Fruit fly (Drosophila melanogaster): ENCODE results near the gene JMJD6.

Gene JMJD6

DNA sequence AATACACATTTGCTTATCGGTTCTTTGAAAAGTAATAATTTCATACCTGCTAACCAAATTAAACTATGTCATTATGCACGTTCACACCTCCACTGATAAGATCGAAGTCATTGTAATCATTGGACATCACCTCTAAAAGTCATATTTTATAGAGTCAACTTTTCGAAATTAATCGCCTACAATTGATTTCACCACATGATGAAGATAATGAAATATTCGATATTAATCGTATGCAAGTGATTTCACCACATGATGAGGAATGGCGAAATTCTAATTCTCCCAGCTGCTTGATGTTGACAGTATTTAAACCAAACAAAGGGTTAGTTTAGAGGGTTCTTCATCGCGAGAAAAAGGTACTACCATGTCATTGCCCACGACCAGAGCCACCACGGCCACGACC lies 13.5 kb upstream of the JMJD6 start, which contains the start of gene CG18596 (continued):
- peak; percentile 98 for TF ChIP-seq Dll (GFP tag; IDR thresholded peaks at IDR 0.05; ENCODE audit: partially characterized antibody)
- no peak for TF ChIP-seq vvl (GFP tag; IDR thresholded peaks at IDR 0.05)
- peak; percentile 67 for TF ChIP-seq phol (tag; optimal IDR thresholded peaks at IDR 0.05)
- TF ChIP-seq CG11560 (tag; IDR thresholded peaks at IDR 0.05): no peak
- TF ChIP-seq tna (GFP tag; IDR thresholded peaks at IDR 0.05; ENCODE audit: partially characterized antibody): peak; percentile 88
- no peak for TF ChIP-seq CG18011 (GFP tag; optimal IDR thresholded peaks at IDR 0.05)
- TF ChIP-seq CG13624 (GFP tag; optimal IDR thresholded peaks at IDR 0.05): no peak
- TF ChIP-seq mld (GFP tag; IDR thresholded peaks at IDR 0.05; ENCODE audit: partially characterized antibody): peak; percentile 84; the same call in 2 of the 3 replicates
- no peak for TF ChIP-seq stc (GFP tag; IDR thresholded peaks at IDR 0.05)
- TF ChIP-seq NK7.1 (GFP tag; optimal IDR thresholded peaks at IDR 0.05): no peak
- no peak for TF ChIP-seq bowl (GFP tag; IDR thresholded peaks at IDR 0.05)
- TF ChIP-seq CG7963 (GFP tag; IDR thresholded peaks at IDR 0.05; ENCODE audit: partially characterized antibody): peak; percentile 61; the same call in 1 of the 3 replicates
- no peak for TF ChIP-seq CG7745 (tag; optimal IDR thresholded peaks at IDR 0.05)
- no peak for TF ChIP-seq CG2678 (tag; optimal IDR thresholded peaks at IDR 0.05)
- TF ChIP-seq ac (GFP tag; optimal IDR thresholded peaks at IDR 0.05): no peak
- TF ChIP-seq CG12942 (GFP tag; optimal IDR thresholded peaks at IDR 0.05): no peak
- no peak for TF ChIP-seq yki (optimal IDR thresholded peaks at IDR 0.05)
- no peak for TF ChIP-seq exex (tag; optimal IDR thresholded peaks at IDR 0.05)
- no peak for TF ChIP-seq ab (GFP tag; optimal IDR thresholded peaks at IDR 0.05)
- peak; percentile 20 for TF ChIP-seq CTCF (GFP tag; optimal IDR thresholded peaks at IDR 0.05)
- no peak for TF ChIP-seq run (tag; optimal IDR thresholded peaks at IDR 0.05)
- peak; percentile 64 for TF ChIP-seq trem (tag; optimal IDR thresholded peaks at IDR 0.05)
- no peak for TF ChIP-seq CG4730 (GFP tag; IDR thresholded peaks at IDR 0.05)
- TF ChIP-seq gsb (GFP tag; IDR thresholded peaks at IDR 0.05): no peak
- no peak for TF ChIP-seq CG11504 (tag; optimal IDR thresholded peaks at IDR 0.05)
- TF ChIP-seq vfl (GFP tag; optimal IDR thresholded peaks at IDR 0.05): no peak
- TF ChIP-seq CG12071 (GFP tag; optimal IDR thresholded peaks at IDR 0.05): no peak
- TF ChIP-seq scrt (GFP tag; optimal IDR thresholded peaks at IDR 0.05): no peak
- TF ChIP-seq ato (GFP tag; IDR thresholded peaks at IDR 0.05; ENCODE audit: partially characterized antibody): peak; percentile 84
- TF ChIP-seq nerfin-2 (GFP tag; IDR thresholded peaks at IDR 0.05; ENCODE audit: partially characterized antibody): peak; percentile 91
- peak; percentile 98 for TF ChIP-seq Scr (GFP tag; IDR thresholded peaks at IDR 0.05; ENCODE audit: partially characterized antibody)
- no peak for TF ChIP-seq CG2199 (GFP tag; IDR thresholded peaks at IDR 0.05)
- peak; percentile 88 for TF ChIP-seq inv (GFP tag; IDR thresholded peaks at IDR 0.05; ENCODE audit: partially characterized antibody)
- TF ChIP-seq her (GFP tag; optimal IDR thresholded peaks at IDR 0.05): no peak
- TF ChIP-seq hbn (GFP tag; IDR thresholded peaks at IDR 0.05; ENCODE audit: partially characterized antibody): peak; percentile 95
- TF ChIP-seq CG1233 (GFP tag; optimal IDR thresholded peaks at IDR 0.05): no peak
- TF ChIP-seq gsb-n (tag; optimal IDR thresholded peaks at IDR 0.05): no peak
- no peak for TF ChIP-seq CG1832 (GFP tag; optimal IDR thresholded peaks at IDR 0.05)
- no peak for TF ChIP-seq gt (GFP tag; IDR thresholded peaks at IDR 0.05)
- no peak for TF ChIP-seq BtbVII (GFP tag; optimal IDR thresholded peaks at IDR 0.05)
- peak; percentile 64 for TF ChIP-seq Dref (GFP tag; IDR thresholded peaks at IDR 0.05)
- no peak for TF ChIP-seq cg (GFP tag; optimal IDR thresholded peaks at IDR 0.05)
- TF ChIP-seq zen2 (GFP tag; IDR thresholded peaks at IDR 0.05; ENCODE audit: partially characterized antibody): peak; percentile 92
- TF ChIP-seq Adf1 (GFP tag; IDR thresholded peaks at IDR 0.05): no peak
- peak; percentile 33 for TF ChIP-seq CG10267 (tag; optimal IDR thresholded peaks at IDR 0.05)
- no peak for TF ChIP-seq GATAe (GFP tag; conservative IDR thresholded peaks at IDR 0.05)
- peak; percentile 80 for TF ChIP-seq Dp (GFP tag; optimal IDR thresholded peaks at IDR 0.05)
- no peak for TF ChIP-seq CG17385 (GFP tag; optimal IDR thresholded peaks at IDR 0.05)
- peak; percentile 97 for TF ChIP-seq sna (GFP tag; IDR thresholded peaks at IDR 0.05; ENCODE audit: partially characterized antibody)
- TF ChIP-seq CG31441 (GFP tag; IDR thresholded peaks at IDR 0.05): no peak
- TF ChIP-seq CG8478 (optimal IDR thresholded peaks at IDR 0.05): no peak
- TF ChIP-seq CG13775 (GFP tag; optimal IDR thresholded peaks at IDR 0.05): no peak

Data from whole organism, embryonic.